Worm (Caenorhabditis elegans): ENCODE measurements around the gene F56C3.7.

Gene F56C3.7

ce11 chrX:1338906-1339673 is 31.5 kb downstream of the F56C3.7 start:
- peak; percentile 29 for TF ChIP-seq ZK185.1 (tag; optimal IDR thresholded peaks at IDR 0.05; ENCODE audit: poor library complexity, severe bottlenecking)
- TF ChIP-seq dpl-1 (GFP tag; optimal IDR thresholded peaks at IDR 0.05) = no peak
- TF ChIP-seq him-1 (tag; optimal IDR thresholded peaks at IDR 0.05) = no peak
- TF ChIP-seq gei-17 (GFP tag; optimal IDR thresholded peaks at IDR 0.05) = peak; percentile 77
- TF ChIP-seq lin-40 (tag; optimal IDR thresholded peaks at IDR 0.05) = peak; percentile 67
- no peak for TF ChIP-seq ccch-3 (GFP tag; optimal IDR thresholded peaks at IDR 0.05)
- 0 out of 2 replicates have a peak, but pooled peaks have one; percentile 13 for TF ChIP-seq K11D2.4 (GFP tag; IDR thresholded peaks at IDR 0.05)
- TF ChIP-seq snpc-3.4 (tag; optimal IDR thresholded peaks at IDR 0.05) = no peak
- TF ChIP-seq hmg-20 (GFP tag; IDR thresholded peaks at IDR 0.05) = no peak

ce11 chrX:1337834-1338233 is 32.8 kb downstream of the F56C3.7 start:
- TF ChIP-seq ztf-3 (GFP tag; optimal IDR thresholded peaks at IDR 0.05) (no peak), nhr-80 (tag; optimal IDR thresholded peaks at IDR 0.05) (peak; percentile 52)

ce11 chrX:1337009-1337408 is 33.6 kb downstream of the F56C3.7 start, which contains the start of gene ttr-37:
TSS of gene ttr-37 (minus strand) at chrX:1337175.
- TF ChIP-seq ekl-4 (GFP tag; IDR thresholded peaks at IDR 0.05) (no peak), rec-8 (tag; optimal IDR thresholded peaks at IDR 0.05) (no peak), madf-6 (GFP tag; IDR thresholded peaks at IDR 0.05) (no peak), tlf-1 (GFP tag; optimal IDR thresholded peaks at IDR 0.05) (peak; percentile 56), cebp-1 (GFP tag; IDR thresholded peaks at IDR 0.05) (0 out of 2 replicates have a peak, but pooled peaks have one; percentile 25), cebp-1 (tag; optimal IDR thresholded peaks at IDR 0.05) (peak; percentile 10), unc-62 (GFP tag; optimal IDR thresholded peaks at IDR 0.05) (peak; percentile 75), snpc-4 (GFP tag; optimal IDR thresholded peaks at IDR 0.05) (no peak), snpc-4 (tag; optimal IDR thresholded peaks at IDR 0.05) (no peak), atf-7 (tag; optimal IDR thresholded peaks at IDR 0.05) (peak; percentile 38), F57A8.1 (GFP tag; optimal IDR thresholded peaks at IDR 0.05) (no peak), attf-5 (GFP tag; optimal IDR thresholded peaks at IDR 0.05) (no peak), egl-44 (GFP tag; IDR thresholded peaks at IDR 0.05) (no peak), Y53G8AR.9 (GFP tag; conservative IDR thresholded peaks at IDR 0.05) (no peak), Y95B8A.8 (GFP tag; IDR thresholded peaks at IDR 0.05) (0 out of 2 replicates have a peak, but pooled peaks have one; percentile 52), aptf-3 (GFP tag; IDR thresholded peaks at IDR 0.05) (no peak), let-607 (tag; optimal IDR thresholded peaks at IDR 0.05) (peak; percentile 57 to 72), F22D6.2 (tag; optimal IDR thresholded peaks at IDR 0.05) (no peak), fkh-3 (tag; optimal IDR thresholded peaks at IDR 0.05) (no peak), chd-7 (tag; optimal IDR thresholded peaks at IDR 0.05) (peak; percentile 53), lir-1 (GFP tag; conservative IDR thresholded peaks at IDR 0.05) (0 out of 2 replicates have a peak, but pooled peaks have one; percentile 21), nfya-1 (tag; optimal IDR thresholded peaks at IDR 0.05; ENCODE audit: borderline replicate concordance, insufficient read depth) (no peak), ztf-25 (GFP tag; IDR thresholded peaks at IDR 0.05) (no peak), ztf-22 (GFP tag; optimal IDR thresholded peaks at IDR 0.05) (no peak), Y67H2A.10 (GFP tag; conservative IDR thresholded peaks at IDR 0.05) (no peak), snpc-1.3 (tag; optimal IDR thresholded peaks at IDR 0.05; ENCODE audit: insufficient read depth) (no peak), C17E4.6 (GFP tag; IDR thresholded peaks at IDR 0.05) (no peak), F23B12.7 (tag; optimal IDR thresholded peaks at IDR 0.05; ENCODE audit: insufficient read depth) (no peak), hlh-26 (GFP tag; conservative IDR thresholded peaks at IDR 0.05) (no peak), D2030.7 (GFP tag; IDR thresholded peaks at IDR 0.05) (no peak), rpc-1 (optimal IDR thresholded peaks at IDR 0.05) (no peak), rpc-1 (tag; optimal IDR thresholded peaks at IDR 0.05) (no peak), nhr-27 (tag; optimal IDR thresholded peaks at IDR 0.05) (no peak)
